Fruit fly (Drosophila melanogaster) whole organism, embryonic: ENCODE measurements around the gene CG31381.

Experiments used
- B-H2 ChIP-seq: fragments of 200-800 bp; sonication (Bioruptor generic); optimal IDR thresholded peaks from 2 replicates; lab custom pipeline; 2018; ENCODE audit warnings: missing biosample characterization, mild to moderate bottlenecking, missing genetic modification characterization
- CG10267 ChIP-seq: fragments of 200-800 bp; sonication (Bioruptor generic); optimal IDR thresholded peaks from 2 replicates; lab custom pipeline; 2018; ENCODE audit warnings: missing biosample characterization, mild to moderate bottlenecking, missing genetic modification characterization, moderate library complexity
- CG11247 ChIP-seq: fragments of 200-800 bp; sonication (Bioruptor generic); IDR thresholded peaks from 2 replicates; pipeline ENCODE4 v1.3.6; 2022; ENCODE audit warnings: missing biosample characterization, missing genetic modification characterization
- CG11723 ChIP-seq: fragments of 200-800 bp; sonication (Bioruptor generic); optimal IDR thresholded peaks from 2 replicates; lab custom pipeline; 2017; ENCODE audit warnings: missing biosample characterization, mild to moderate bottlenecking, missing genetic modification characterization
- CG12299 ChIP-seq: fragments of 200-800 bp; sonication (Bioruptor generic); optimal IDR thresholded peaks from 2 replicates; lab custom pipeline; 2018; ENCODE audit warnings: missing biosample characterization, mild to moderate bottlenecking, missing genetic modification characterization
- CG1529 ChIP-seq: fragments of 200-800 bp; sonication (Bioruptor generic); optimal IDR thresholded peaks from 3 replicates; lab custom pipeline; 2018; ENCODE audit warnings: missing biosample characterization, missing genetic modification characterization
- CG17385 ChIP-seq: fragments of 200-800 bp; sonication (Bioruptor generic); optimal IDR thresholded peaks from 3 replicates; lab custom pipeline; 2018; ENCODE audit warnings: missing biosample characterization, mild to moderate bottlenecking, missing genetic modification characterization
- CG17829 ChIP-seq: fragments of 200-800 bp; optimal IDR thresholded peaks from 2 replicates; lab custom pipeline; 2019; ENCODE audit warnings: missing biosample characterization, mild to moderate bottlenecking, missing genetic modification characterization, moderate library complexity
- CG30403 ChIP-seq: fragments of 200-800 bp; sonication (Bioruptor generic); optimal IDR thresholded peaks from 3 replicates; lab custom pipeline; 2016; ENCODE audit warnings: missing biosample characterization, missing genetic modification characterization
- CG33213 ChIP-seq: fragments of 200-800 bp; sonication (Bioruptor generic); optimal IDR thresholded peaks from 3 replicates; lab custom pipeline; 2016; ENCODE audit warnings: missing biosample characterization, missing genetic modification characterization
- CG4424 ChIP-seq: fragments of 200-800 bp; sonication (Bioruptor generic); optimal IDR thresholded peaks from 3 replicates; lab custom pipeline; 2016; ENCODE audit warnings: missing biosample characterization, missing genetic modification characterization
- CG5953 ChIP-seq: fragments of 200-800 bp; sonication (Bioruptor generic); IDR thresholded peaks from 2 replicates; pipeline ENCODE4 v1.3.6; 2022; ENCODE audit warnings: missing biosample characterization, missing genetic modification characterization
- CG6654 ChIP-seq: fragments of 200-800 bp; sonication (Bioruptor generic); optimal IDR thresholded peaks from 2 replicates; lab custom pipeline; 2017; ENCODE audit warnings: missing biosample characterization, mild to moderate bottlenecking, missing genetic modification characterization
- CG7786 ChIP-seq: fragments of 200-800 bp; sonication (Bioruptor generic); optimal IDR thresholded peaks from 2 replicates; lab custom pipeline; 2016; ENCODE audit warnings: missing biosample characterization, missing genetic modification characterization
- CG7928 ChIP-seq: fragments of 200-800 bp; sonication (Bioruptor generic); optimal IDR thresholded peaks from 2 replicates; lab custom pipeline; 2017; ENCODE audit warnings: missing biosample characterization, mild to moderate bottlenecking, missing genetic modification characterization
- CG7987 ChIP-seq: fragments of 200-800 bp; sonication (Bioruptor generic); optimal IDR thresholded peaks from 2 replicates; lab custom pipeline; 2018; ENCODE audit warnings: missing biosample characterization, mild to moderate bottlenecking, missing genetic modification characterization, moderate library complexity
- CG8089 ChIP-seq: fragments of 200-800 bp; sonication (Bioruptor generic); optimal IDR thresholded peaks from 3 replicates; lab custom pipeline; 2016; ENCODE audit warnings: missing biosample characterization, missing genetic modification characterization
- CG9609 ChIP-seq: fragments of 200-800 bp; sonication (Bioruptor generic); optimal IDR thresholded peaks from 3 replicates; lab custom pipeline; 2016; ENCODE audit warnings: missing biosample characterization, missing genetic modification characterization
- CG9727 ChIP-seq: fragments of 200-800 bp; sonication (Bioruptor generic); optimal IDR thresholded peaks from 3 replicates; lab custom pipeline; 2017; ENCODE audit warnings: missing biosample characterization, mild to moderate bottlenecking, missing genetic modification characterization
- Dek ChIP-seq: fragments of 200-800 bp; sonication (Bioruptor generic); optimal IDR thresholded peaks from 3 replicates; lab custom pipeline; 2019; ENCODE audit warnings: missing biosample characterization, mild to moderate bottlenecking, missing genetic modification characterization, moderate library complexity
- E2f2 ChIP-seq: fragments of 200-800 bp; sonication (Bioruptor generic); IDR thresholded peaks from 2 replicates; pipeline ENCODE4 v1.3.6; 2022; ENCODE audit warnings: missing biosample characterization, missing genetic modification characterization
- Hand ChIP-seq: fragments of 200-800 bp; sonication (Bioruptor generic); optimal IDR thresholded peaks from 2 replicates; lab custom pipeline; 2017; ENCODE audit warnings: mild to moderate bottlenecking, missing biosample characterization, missing genetic modification reagents, missing genetic modification characterization
- Hey ChIP-seq: fragments of 200-800 bp; sonication (Bioruptor generic); optimal IDR thresholded peaks from 3 replicates; lab custom pipeline; 2018; ENCODE audit warnings: missing biosample characterization, mild to moderate bottlenecking, missing genetic modification characterization
- HmgD ChIP-seq: fragments of 200-800 bp; sonication (Bioruptor generic); optimal IDR thresholded peaks from 3 replicates; lab custom pipeline; 2016; ENCODE audit warnings: missing biosample characterization, missing genetic modification characterization
- Hmx ChIP-seq: fragments of 200-800 bp; sonication (Bioruptor generic); optimal IDR thresholded peaks from 2 replicates; lab custom pipeline; 2016; ENCODE audit warnings: missing biosample characterization, missing genetic modification characterization
- Hr78 ChIP-seq, 2 experiments: fragments of 200-800 bp in 1 of 2; fragments of >200 bp in 1 of 2; sonication (Bioruptor generic) in 1 of 2; optimal IDR thresholded peaks; 2 replicates each; lab custom pipeline; 2017 to 2019; ENCODE audit warnings: missing biosample characterization in 2 of 2, missing genetic modification characterization in 2 of 2, mild to moderate bottlenecking in 1 of 2, moderate library complexity in 1 of 2
- MTF-1 ChIP-seq: fragments of 200-800 bp; sonication (Bioruptor generic); optimal IDR thresholded peaks from 2 replicates; lab custom pipeline; 2018; ENCODE audit warnings: missing biosample characterization, mild to moderate bottlenecking, missing genetic modification characterization, borderline replicate concordance
- Med ChIP-seq: fragments of 200-800 bp; sonication (Bioruptor generic); peaks from one replicate; lab custom pipeline; 2016; ENCODE audit warnings: missing biosample characterization, missing genetic modification characterization, mild to moderate bottlenecking, inconsistent platforms, moderate library complexity
- Mes4 ChIP-seq: fragments of 200-800 bp; sonication (Bioruptor generic); optimal IDR thresholded peaks from 2 replicates; lab custom pipeline; 2016; ENCODE audit warnings: missing biosample characterization, missing genetic modification characterization
- Scr ChIP-seq: fragments of 200-800 bp; sonication (Bioruptor generic); IDR thresholded peaks from 2 replicates; pipeline ENCODE4 v1.3.6; 2022; ENCODE audit warnings: missing biosample characterization, missing genetic modification characterization; ENCODE audit not compliant: partially characterized antibody
- al ChIP-seq: fragments of 200-800 bp; sonication (Bioruptor generic); IDR thresholded peaks from 2 replicates; pipeline ENCODE4 v1.3.6; 2022; ENCODE audit warnings: missing biosample characterization, missing genetic modification characterization
- amos ChIP-seq: fragments of 200-800 bp; sonication (Bioruptor generic); IDR thresholded peaks from 2 replicates; pipeline ENCODE4 v1.3.6; 2022; ENCODE audit warnings: missing biosample characterization, missing genetic modification characterization; ENCODE audit not compliant: partially characterized antibody
- chn ChIP-seq: fragments of 200-800 bp; sonication (Bioruptor generic); optimal IDR thresholded peaks from 2 replicates; lab custom pipeline; 2016; ENCODE audit warnings: missing biosample characterization, missing genetic modification characterization
- croc ChIP-seq: fragments of 200-800 bp; sonication (Bioruptor generic); conservative IDR thresholded peaks from 3 replicates; pipeline ENCODE4 v1.3.6; 2022; ENCODE audit warnings: missing biosample characterization, missing genetic modification characterization
- emc ChIP-seq: fragments of 200-800 bp; sonication (Bioruptor generic); optimal IDR thresholded peaks from 2 replicates; lab custom pipeline; 2016; ENCODE audit warnings: missing biosample characterization, missing genetic modification characterization
- gfzf ChIP-seq: fragments of 200-800 bp; sonication (Bioruptor generic); optimal IDR thresholded peaks from 2 replicates; lab custom pipeline; 2016; ENCODE audit warnings: missing biosample characterization, mild to moderate bottlenecking, missing genetic modification characterization, moderate library complexity
- grau ChIP-seq: fragments of 200-800 bp; optimal IDR thresholded peaks from 3 replicates; lab custom pipeline; 2019; ENCODE audit warnings: missing biosample characterization, mild to moderate bottlenecking, missing genetic modification characterization, moderate library complexity
- h ChIP-seq: fragments of >200 bp; optimal IDR thresholded peaks from 2 replicates; lab custom pipeline; 2017
- jumu ChIP-seq: fragments of 200-800 bp; sonication (Bioruptor generic); optimal IDR thresholded peaks from 3 replicates; lab custom pipeline; 2016; ENCODE audit warnings: missing biosample characterization, missing genetic modification characterization
- knrl ChIP-seq: fragments of 200-800 bp; sonication (Bioruptor generic); IDR thresholded peaks from 3 replicates; pipeline ENCODE4 v1.3.6; 2022; ENCODE audit warnings: missing biosample characterization, missing genetic modification characterization; ENCODE audit not compliant: partially characterized antibody
- maf-S ChIP-seq: fragments of 200-800 bp; sonication (Bioruptor generic); optimal IDR thresholded peaks from 2 replicates; lab custom pipeline; 2016; ENCODE audit warnings: missing biosample characterization, missing genetic modification characterization
- mld ChIP-seq: fragments of 200-800 bp; sonication (Bioruptor generic); IDR thresholded peaks from 3 replicates; pipeline ENCODE4 v1.3.6; 2022; ENCODE audit warnings: missing biosample characterization, missing genetic modification characterization; ENCODE audit not compliant: partially characterized antibody
- nau ChIP-seq: fragments of 200-800 bp; sonication (Bioruptor generic); optimal IDR thresholded peaks from 3 replicates; lab custom pipeline; 2017; ENCODE audit warnings: missing biosample characterization, mild to moderate bottlenecking, missing genetic modification characterization, missing genetic modification reagents
- peb ChIP-seq: fragments of 200-800 bp; sonication (Bioruptor generic); IDR thresholded peaks from 2 replicates; pipeline ENCODE4 v1.3.6; 2022; ENCODE audit warnings: missing biosample characterization, missing genetic modification characterization
- prd ChIP-seq, 3 experiments: fragments of >200 bp in 2 of 3; fragments of 200-800 bp in 1 of 3; sonication (Bioruptor generic) in 1 of 3; optimal IDR thresholded peaks in 2 of 3; IDR thresholded peaks in 1 of 3; 2 replicates in 2 of 3; 3 replicates in 1 of 3; pipeline versions ENCODE4 v1.3.6 to Lab custom; 2017 to 2022; ENCODE audit warnings: missing biosample characterization in 1 of 3, missing genetic modification characterization in 1 of 3
- sd ChIP-seq: fragments of 200-800 bp; sonication (Bioruptor generic); optimal IDR thresholded peaks from 3 replicates; lab custom pipeline; 2018; ENCODE audit warnings: missing biosample characterization, mild to moderate bottlenecking, missing genetic modification characterization, moderate library complexity
- sima ChIP-seq: fragments of 200-800 bp; sonication (Bioruptor generic); optimal IDR thresholded peaks from 2 replicates; lab custom pipeline; 2016; ENCODE audit warnings: missing biosample characterization, missing genetic modification characterization
- z ChIP-seq: fragments of 200-800 bp; sonication (Bioruptor generic); IDR thresholded peaks from 3 replicates; pipeline ENCODE4 v1.3.6; 2022; ENCODE audit warnings: missing biosample characterization, missing genetic modification characterization
- zfh2 ChIP-seq: fragments of 200-800 bp; sonication (Bioruptor generic); optimal IDR thresholded peaks from 2 replicates; lab custom pipeline; 2016; ENCODE audit warnings: missing biosample characterization, missing genetic modification characterization

The CG31381 gene

dm6 chr3R:24893320-24893955 is 16.6 kb downstream of the CG31381 start (continued):
- TF ChIP-seq Dek (tag; lab: Kevin White, UChicago) (no peak), zfh2 (no peak), CG9727 (GFP tag; lab: Kevin White, UChicago) (peak; percentile 93), z (GFP tag; lab: Robert Waterston, UW) (peak; percentile 93), mld (no peak), Mes4 (GFP tag; lab: Kevin White, UChicago) (no peak), CG7928 (GFP tag; lab: Kevin White, UChicago) (peak; percentile 14), MTF-1 (GFP tag; lab: Kevin White, UChicago) (peak; percentile 40), Scr (GFP tag; lab: Robert Waterston, UW) (no peak), CG17385 (GFP tag; lab: Kevin White, UChicago) (peak; percentile 74), CG7786 (GFP tag; lab: Kevin White, UChicago) (no peak), Med (GFP tag; lab: Kevin White, UChicago) (peak; percentile 58), peb (peak; percentile 35; the same call in 1 of the 2 replicates), E2f2 (GFP tag; lab: Robert Waterston, UW) (peak; percentile 45; the same call in 1 of the 2 replicates), amos (GFP tag; lab: Robert Waterston, UW) (no peak), HmgD (GFP tag; lab: Kevin White, UChicago) (no peak), CG12299 (tag; lab: Kevin White, UChicago) (peak; percentile 75), maf-S (GFP tag; lab: Kevin White, UChicago) (no peak), gfzf (no peak), knrl (GFP tag; lab: Robert Waterston, UW) (no peak), CG6654 (GFP tag; lab: Kevin White, UChicago) (peak; percentile 27), CG4424 (GFP tag; lab: Kevin White, UChicago) (peak; percentile 76), h (lab: Kevin White, UChicago) (no peak), croc (GFP tag; lab: Robert Waterston, UW) (peak; percentile 74), Hr78 (GFP tag; optimal IDR thresholded peaks at IDR 0.05; lab: Kevin White, UChicago) (peak in 1 of 2 experiments; percentile 78), chn (GFP tag; lab: Kevin White, UChicago) (no peak), emc (GFP tag; lab: Kevin White, UChicago) (no peak), grau (tag; lab: Kevin White, UChicago) (peak; percentile 88), sd (tag; lab: Kevin White, UChicago) (peak; percentile 36), sima (GFP tag; lab: Kevin White, UChicago) (no peak), Hey (tag; lab: Kevin White, UChicago) (no peak), Hand (no peak), CG11247 (GFP tag; lab: Robert Waterston, UW) (0 out of 2 replicates have a peak, but pooled peaks have one; percentile 14), CG17829 (tag; lab: Kevin White, UChicago) (peak; percentile 95), CG7987 (GFP tag; lab: Kevin White, UChicago) (peak; percentile 36), CG10267 (tag; lab: Kevin White, UChicago) (peak; percentile 91), CG8089 (GFP tag; lab: Kevin White, UChicago) (no peak), CG11723 (peak; percentile 34), nau (GFP tag; lab: Kevin White, UChicago) (no peak), al (peak; percentile 51; the same call in 1 of the 2 replicates), jumu (GFP tag; lab: Kevin White, UChicago) (no peak), CG33213 (no peak), CG5953 (GFP tag; lab: Robert Waterston, UW) (no peak), Hmx (GFP tag; lab: Kevin White, UChicago) (no peak), B-H2 (GFP tag; lab: Kevin White, UChicago) (no peak), prd (optimal IDR thresholded peaks at IDR 0.05; lab: Kevin White, UChicago) (no peak), prd (GFP tag; IDR thresholded peaks at IDR 0.05; lab: Robert Waterston, UW) (peak; percentile 85), CG1529 (peak; percentile 55), CG30403 (GFP tag; lab: Kevin White, UChicago) (peak; percentile 85), CG9609 (GFP tag; lab: Kevin White, UChicago) (no peak)
